Fruit fly (Drosophila melanogaster) whole organism, wandering third instar larva: ENCODE results near the gene Hr38.

Experiments
- Abd-B ChIP-seq: fragments of >200 bp; optimal IDR thresholded peaks from 2 replicates; lab custom pipeline; 2017; ENCODE audit warnings: missing biosample characterization, missing genetic modification characterization
- CG32264 ChIP-seq: fragments of 200-800 bp; sonication (Bioruptor generic); optimal IDR thresholded peaks from 2 replicates; lab custom pipeline; 2016; ENCODE audit warnings: missing biosample characterization, missing genetic modification characterization
- CG9705 ChIP-seq: fragments of 200-800 bp; sonication (Bioruptor generic); optimal IDR thresholded peaks from 2 replicates; lab custom pipeline; 2018; ENCODE audit warnings: missing biosample characterization, mild to moderate bottlenecking, missing genetic modification characterization
- CrebA ChIP-seq: fragments of 200-800 bp; sonication (Bioruptor generic); optimal IDR thresholded peaks from 2 replicates; lab custom pipeline; 2016; ENCODE audit warnings: missing biosample characterization, mild to moderate bottlenecking, missing genetic modification characterization, borderline replicate concordance
- Dfd ChIP-seq: fragments of >200 bp; optimal IDR thresholded peaks from 2 replicates; lab custom pipeline; 2017; ENCODE audit warnings: missing biosample characterization, missing genetic modification characterization
- Dif ChIP-seq: fragments of 200-275, 200-300 bp; sonication (Bioruptor generic); optimal IDR thresholded peaks from 2 replicates; lab custom pipeline; 2018; ENCODE audit warnings: missing biosample characterization, missing genetic modification characterization; ENCODE audit not compliant: partially characterized antibody
- GATAd ChIP-seq: sonication (Bioruptor generic); optimal IDR thresholded peaks from 2 replicates; lab custom pipeline; 2016; ENCODE audit warnings: missing biosample characterization, missing genetic modification characterization
- HLH106 ChIP-seq: fragments of 200-800 bp; optimal IDR thresholded peaks from 3 replicates; lab custom pipeline; 2019; ENCODE audit warnings: missing biosample characterization, mild to moderate bottlenecking, missing genetic modification characterization, moderate library complexity
- Hnf4 ChIP-seq: fragments of 200-800 bp; sonication (Bioruptor generic); optimal IDR thresholded peaks from 2 replicates; lab custom pipeline; 2016; ENCODE audit warnings: missing biosample characterization, mild to moderate bottlenecking, missing genetic modification characterization
- Hr78 ChIP-seq: fragments of >200 bp; optimal IDR thresholded peaks from 2 replicates; lab custom pipeline; 2017; ENCODE audit warnings: missing biosample characterization, missing genetic modification characterization
- Hr83 ChIP-seq: fragments of 200-300 bp; sonication (Bioruptor generic); optimal IDR thresholded peaks from 2 replicates; lab custom pipeline; 2016; ENCODE audit warnings: missing biosample characterization, mild to moderate bottlenecking, missing genetic modification characterization, moderate library complexity; ENCODE audit not compliant: poor library complexity, severe bottlenecking
- Jra ChIP-seq: sonication (Bioruptor generic); optimal IDR thresholded peaks from 2 replicates; lab custom pipeline; 2016; ENCODE audit warnings: missing biosample characterization, missing genetic modification characterization
- Mio ChIP-seq: sonication (Bioruptor generic); optimal IDR thresholded peaks from 2 replicates; lab custom pipeline; 2016; ENCODE audit warnings: missing biosample characterization, missing genetic modification characterization
- Myc ChIP-seq: fragments of >200 bp; optimal IDR thresholded peaks from 2 replicates; lab custom pipeline; 2017
- N ChIP-seq: fragments of >200 bp; optimal IDR thresholded peaks from 2 replicates; lab custom pipeline; 2018; ENCODE audit warnings: missing biosample characterization, missing external identifiers, missing genetic modification characterization
- OdsH ChIP-seq: fragments of 200-800 bp; sonication (Bioruptor generic); optimal IDR thresholded peaks from 2 replicates; lab custom pipeline; 2016; ENCODE audit warnings: missing biosample characterization, mild to moderate bottlenecking, missing genetic modification characterization
- Rel ChIP-seq, 2 experiments: fragments of 200-800 bp; sonication (Bioruptor generic) in 1 of 2; optimal IDR thresholded peaks; 2 replicates in 1 of 2; 3 replicates in 1 of 2; lab custom pipeline; 2016 to 2019; ENCODE audit warnings: mild to moderate bottlenecking in 2 of 2, missing biosample characterization in 2 of 2, missing genetic modification characterization in 2 of 2, moderate library complexity in 1 of 2
- Sp1 ChIP-seq: fragments of 200-800 bp; sonication (Bioruptor generic); optimal IDR thresholded peaks from 3 replicates; lab custom pipeline; 2019; ENCODE audit warnings: missing biosample characterization, mild to moderate bottlenecking, missing genetic modification characterization, moderate library complexity
- Vsx2 ChIP-seq: fragments of 200-300, 225-300 bp; sonication (Bioruptor generic); optimal IDR thresholded peaks from 2 replicates; lab custom pipeline; 2018; ENCODE audit warnings: missing biosample characterization, missing genetic modification characterization; ENCODE audit not compliant: partially characterized antibody
- br ChIP-seq: fragments of 200-800 bp; sonication (Bioruptor generic); optimal IDR thresholded peaks from 2 replicates; lab custom pipeline; 2016; ENCODE audit warnings: missing biosample characterization, missing genetic modification characterization
- brk ChIP-seq: fragments of 200-800 bp; sonication (Bioruptor generic); optimal IDR thresholded peaks from 2 replicates; lab custom pipeline; 2016; ENCODE audit warnings: missing biosample characterization, mild to moderate bottlenecking, missing genetic modification characterization
- dl ChIP-seq, 2 experiments: fragments of 175-275, 200-275 bp in 1 of 2; fragments of 200-275 bp in 1 of 2; sonication (Bioruptor generic); optimal IDR thresholded peaks; lab custom pipeline; 2018; ENCODE audit warnings: mild to moderate bottlenecking in 2 of 2, missing biosample characterization in 2 of 2, missing genetic modification characterization in 2 of 2, moderate library complexity in 2 of 2; ENCODE audit not compliant: partially characterized antibody in 2 of 2, insufficient read depth in 1 of 2
- dmrt93B ChIP-seq: fragments of 200-800 bp; sonication (Bioruptor generic); optimal IDR thresholded peaks from 2 replicates; lab custom pipeline; 2018; ENCODE audit warnings: missing biosample characterization, mild to moderate bottlenecking, missing genetic modification characterization
- dsf ChIP-seq: sonication (Bioruptor generic); optimal IDR thresholded peaks from 2 replicates; lab custom pipeline; 2016; ENCODE audit warnings: missing biosample characterization, missing genetic modification characterization, borderline replicate concordance
- ey ChIP-seq: fragments of 200-800 bp; sonication (Bioruptor generic); optimal IDR thresholded peaks from 2 replicates; lab custom pipeline; 2016; ENCODE audit warnings: missing biosample characterization, missing genetic modification characterization
- foxo ChIP-seq, 2 experiments: fragments of 200-800 bp; sonication (Bioruptor generic); optimal IDR thresholded peaks; 2 replicates in 1 of 2; 3 replicates in 1 of 2; lab custom pipeline; 2016 to 2017; ENCODE audit warnings: missing biosample characterization in 2 of 2, missing genetic modification characterization in 2 of 2
- fru ChIP-seq: fragments of 200-800 bp; sonication (Bioruptor generic); optimal IDR thresholded peaks from 3 replicates; lab custom pipeline; 2016; ENCODE audit warnings: missing biosample characterization, mild to moderate bottlenecking, missing genetic modification characterization
- h ChIP-seq: fragments of 200-800 bp; sonication (Bioruptor generic); optimal IDR thresholded peaks from 3 replicates; lab custom pipeline; 2016; ENCODE audit warnings: missing biosample characterization, mild to moderate bottlenecking, missing genetic modification characterization
- jim ChIP-seq: fragments of 175-275, 200-325 bp; sonication (Bioruptor generic); optimal IDR thresholded peaks from 2 replicates; lab custom pipeline; 2016; ENCODE audit warnings: missing biosample characterization, mild to moderate bottlenecking, missing genetic modification characterization
- lola ChIP-seq: fragments of >200 bp; optimal IDR thresholded peaks from 2 replicates; lab custom pipeline; 2017; ENCODE audit warnings: missing biosample characterization, missing genetic modification characterization
- pan ChIP-seq: fragments of >200 bp; optimal IDR thresholded peaks from 2 replicates; lab custom pipeline; 2017
- psq ChIP-seq: fragments of 200-800 bp; sonication (Bioruptor generic); optimal IDR thresholded peaks from 3 replicates; lab custom pipeline; 2017; ENCODE audit warnings: missing biosample characterization, mild to moderate bottlenecking, missing genetic modification characterization, moderate library complexity
- rgr ChIP-seq: fragments of 200-800 bp; sonication (Bioruptor generic); optimal IDR thresholded peaks from 3 replicates; lab custom pipeline; 2016; ENCODE audit warnings: missing biosample characterization, mild to moderate bottlenecking, missing genetic modification characterization
- sage ChIP-seq: fragments of 200-800 bp; sonication (Bioruptor generic); optimal IDR thresholded peaks from 2 replicates; lab custom pipeline; 2016; ENCODE audit warnings: missing biosample characterization, mild to moderate bottlenecking, missing genetic modification characterization
- sv ChIP-seq: fragments of 200-800 bp; sonication (Bioruptor generic); optimal IDR thresholded peaks from 3 replicates; lab custom pipeline; 2016; ENCODE audit warnings: missing biosample characterization, missing genetic modification characterization
- tai ChIP-seq: sonication (Bioruptor generic); optimal IDR thresholded peaks from 2 replicates; lab custom pipeline; 2016; ENCODE audit warnings: missing biosample characterization, missing genetic modification characterization
- usp ChIP-seq: fragments of >200 bp; optimal IDR thresholded peaks from 2 replicates; lab custom pipeline; 2017; ENCODE audit warnings: missing biosample characterization, missing genetic modification characterization
- woc ChIP-seq: sonication (Bioruptor generic); optimal IDR thresholded peaks from 2 replicates; lab custom pipeline; 2016; ENCODE audit warnings: missing biosample characterization, mild to moderate bottlenecking, missing genetic modification characterization

Gene Hr38

DNA sequence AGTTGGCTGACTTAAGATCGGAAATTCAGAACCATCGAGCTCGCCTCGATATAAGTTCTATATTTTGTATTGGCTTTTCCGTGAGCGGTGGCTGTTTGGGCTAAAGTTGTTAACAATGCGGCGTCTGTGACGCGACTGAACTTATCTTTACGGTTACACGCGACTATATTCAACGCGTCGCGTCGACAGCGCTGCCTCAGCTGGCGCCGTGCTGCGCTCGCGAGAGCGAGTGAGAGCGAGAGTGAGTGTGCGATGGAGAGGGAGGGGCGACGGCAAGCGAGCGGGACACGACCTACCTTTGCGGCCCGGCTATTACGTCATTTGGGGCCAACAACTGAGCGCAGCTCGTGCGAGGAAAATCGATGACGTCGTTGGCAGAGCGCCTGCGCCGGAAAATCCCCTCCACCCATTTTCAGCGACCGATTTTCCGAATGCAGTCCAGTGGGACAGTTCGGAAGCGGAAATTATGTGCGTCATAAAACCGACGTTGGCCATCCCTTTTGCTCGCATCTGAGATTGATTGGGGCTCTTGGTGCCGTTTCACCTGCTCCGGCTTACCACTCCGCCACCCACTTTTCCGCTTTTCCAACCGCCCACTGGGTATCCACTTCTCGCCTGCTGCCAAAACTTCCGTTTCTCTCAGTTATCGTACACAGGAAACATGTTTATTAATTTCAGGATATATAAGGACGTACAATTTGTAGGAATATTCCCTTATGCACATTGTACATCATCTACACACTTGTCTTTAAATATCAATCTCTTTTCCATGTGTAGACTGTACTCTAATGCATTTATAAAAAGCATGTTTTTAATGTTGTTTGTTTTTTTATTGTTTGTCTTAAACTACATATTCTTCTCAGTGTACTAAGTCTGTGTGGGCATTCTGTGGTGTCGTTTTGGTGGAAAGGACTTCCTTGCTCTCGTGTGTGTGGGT lies at the start of gene Hr38:
Gene Hr38, minus strand, starts transcription at position 121 of the 937 bp plus-strand sequence.
- no peak for TF ChIP-seq dsf (GFP tag; lab: Kevin White, UChicago)
- no peak for TF ChIP-seq psq (GFP tag; lab: Kevin White, UChicago)
- no peak for TF ChIP-seq Abd-B (GFP tag; lab: Kevin White, UChicago)
- no peak for TF ChIP-seq pan (lab: Kevin White, UChicago)
- TF ChIP-seq fru = no peak
- TF ChIP-seq Dfd (GFP tag; lab: Kevin White, UChicago) = no peak
- no peak for TF ChIP-seq Vsx2 (GFP tag; lab: Kevin White, UChicago)
- TF ChIP-seq usp = no peak
- TF ChIP-seq Hr83 (GFP tag; lab: Kevin White, UChicago) = no peak
- no peak for TF ChIP-seq Jra (GFP tag; lab: Kevin White, UChicago)
- no peak for TF ChIP-seq HLH106 (tag; lab: Kevin White, UChicago)
- no peak for TF ChIP-seq jim (GFP tag; lab: Kevin White, UChicago)
- TF ChIP-seq ey (GFP tag; lab: Kevin White, UChicago) = no peak
- TF ChIP-seq Myc = no peak
- TF ChIP-seq Hnf4 (GFP tag; lab: Kevin White, UChicago) = no peak
- TF ChIP-seq Dif (GFP tag; lab: Kevin White, UChicago) = peak; percentile 84
- no peak for TF ChIP-seq Sp1 (GFP tag; lab: Kevin White, UChicago)
- TF ChIP-seq dmrt93B (GFP tag; lab: Kevin White, UChicago) = no peak
- no peak for TF ChIP-seq brk
- no peak for TF ChIP-seq CG32264 (GFP tag; lab: Kevin White, UChicago)
- TF ChIP-seq dl (GFP tag; optimal IDR thresholded peaks at IDR 0.05; lab: Kevin White, UChicago; ENCODE audit: insufficient read depth in 1 of 2, partially characterized antibody in 2 of 2) = peak; percentile 36 to 79
- no peak for TF ChIP-seq rgr (GFP tag; lab: Kevin White, UChicago)
- no peak for TF ChIP-seq OdsH (GFP tag; lab: Kevin White, UChicago)
- no peak for TF ChIP-seq GATAd
- TF ChIP-seq tai (GFP tag; lab: Kevin White, UChicago) = no peak
- peak; percentile 33 for TF ChIP-seq h (GFP tag; lab: Kevin White, UChicago)
- TF ChIP-seq br = no peak
- no peak for TF ChIP-seq Mio
- TF ChIP-seq sage (GFP tag; lab: Kevin White, UChicago) = no peak
- no peak for TF ChIP-seq CrebA
- no peak for TF ChIP-seq Hr78 (GFP tag; lab: Kevin White, UChicago)
- peak; percentile 1 for TF ChIP-seq sv (GFP tag; lab: Kevin White, UChicago)
- TF ChIP-seq lola = no peak
- TF ChIP-seq woc (GFP tag; lab: Kevin White, UChicago) = no peak
- TF ChIP-seq Rel (GFP tag; optimal IDR thresholded peaks at IDR 0.05; lab: Kevin White, UChicago) = no peak
- TF ChIP-seq Rel (tag; optimal IDR thresholded peaks at IDR 0.05; lab: Kevin White, UChicago) = no peak

DNA sequence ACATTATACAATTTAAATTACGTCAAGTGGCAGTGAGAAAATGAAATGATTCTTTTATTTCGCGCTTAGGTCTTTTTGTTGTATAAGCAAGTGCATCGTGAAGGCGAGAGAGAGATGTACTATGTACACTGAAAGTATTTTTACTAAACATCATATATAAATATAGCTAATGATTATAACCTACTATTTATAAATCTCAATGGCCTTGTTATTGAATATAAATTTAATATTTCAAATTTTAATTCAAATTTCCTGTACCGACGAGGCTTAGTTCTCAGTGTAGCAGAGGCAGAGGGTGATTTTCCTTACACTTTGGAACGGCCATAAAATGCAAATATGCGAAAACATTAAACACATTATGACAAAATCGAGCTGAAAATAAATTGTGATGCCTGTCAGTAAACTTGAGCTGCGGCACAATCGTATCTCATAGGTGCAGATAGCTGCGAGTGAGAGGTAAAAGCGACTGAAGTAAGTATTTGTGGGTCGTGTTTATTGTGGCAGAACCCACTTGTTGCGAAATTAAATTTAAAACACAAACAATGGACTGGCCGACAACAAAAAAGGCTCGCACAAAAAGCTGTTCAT lies 47.7 kb upstream of the Hr38 start:
- TF ChIP-seq usp (no peak), Abd-B (GFP tag; lab: Kevin White, UChicago) (no peak), Vsx2 (GFP tag; lab: Kevin White, UChicago) (no peak), Hr78 (GFP tag; lab: Kevin White, UChicago) (no peak), jim (GFP tag; lab: Kevin White, UChicago) (no peak), dl (GFP tag; optimal IDR thresholded peaks at IDR 0.05; lab: Kevin White, UChicago; ENCODE audit: insufficient read depth in 1 of 2, partially characterized antibody in 2 of 2) (no peak), Dif (GFP tag; lab: Kevin White, UChicago) (no peak), fru (peak; percentile 58), lola (no peak), foxo (GFP tag; optimal IDR thresholded peaks at IDR 0.05; lab: Kevin White, UChicago) (peak in 1 of 2 experiments; percentile 89), Mio (no peak), sage (GFP tag; lab: Kevin White, UChicago) (peak; percentile 73), GATAd (no peak), dsf (GFP tag; lab: Kevin White, UChicago) (peak; percentile 49), CG9705 (GFP tag; lab: Kevin White, UChicago) (peak; percentile 6), Dfd (GFP tag; lab: Kevin White, UChicago) (no peak), tai (GFP tag; lab: Kevin White, UChicago) (no peak), ey (GFP tag; lab: Kevin White, UChicago) (peak; percentile 64), Hnf4 (GFP tag; lab: Kevin White, UChicago) (peak; percentile 74), Sp1 (GFP tag; lab: Kevin White, UChicago) (peak; percentile 81), CrebA (no peak), h (GFP tag; lab: Kevin White, UChicago) (peak; percentile 88), dmrt93B (GFP tag; lab: Kevin White, UChicago) (peak; percentile 59), Hr83 (GFP tag; lab: Kevin White, UChicago) (no peak), Myc (no peak), OdsH (GFP tag; lab: Kevin White, UChicago) (peak; percentile 88), br (peak; percentile 27), rgr (GFP tag; lab: Kevin White, UChicago) (peak; percentile 91), HLH106 (tag; lab: Kevin White, UChicago) (peak; percentile 82), Rel (GFP tag; optimal IDR thresholded peaks at IDR 0.05; lab: Kevin White, UChicago) (peak; percentile 9), Rel (tag; optimal IDR thresholded peaks at IDR 0.05; lab: Kevin White, UChicago) (peak; percentile 42), CG32264 (GFP tag; lab: Kevin White, UChicago) (no peak), woc (GFP tag; lab: Kevin White, UChicago) (peak; percentile 40), brk (peak; percentile 79), psq (GFP tag; lab: Kevin White, UChicago) (peak; percentile 86), Jra (GFP tag; lab: Kevin White, UChicago) (peak; percentile 46), pan (lab: Kevin White, UChicago) (no peak), N (no peak), sv (GFP tag; lab: Kevin White, UChicago) (peak; percentile 33)
